Worm (Caenorhabditis elegans) whole organism, L3 larva: ENCODE data around the gene tag-276.

ENCODE experiments used
- ama-1 ChIP-seq: fragments of 150-350 bp; optimal IDR thresholded peaks from 2 replicates; lab custom pipeline; 2018
- ceh-16 ChIP-seq: sonication (generic microtip); optimal IDR thresholded peaks from 2 replicates; lab custom pipeline; 2017; ENCODE audit warnings: missing biosample characterization, missing genetic modification characterization
- ceh-82 ChIP-seq: fragments of 150-350 bp; optimal IDR thresholded peaks from 2 replicates; lab custom pipeline; 2014; ENCODE audit warnings: missing biosample characterization, missing genetic modification characterization
- egl-27 ChIP-seq: sonication (generic microtip); optimal IDR thresholded peaks from 4 replicates; lab custom pipeline; 2017; ENCODE audit warnings: missing biosample characterization, missing genetic modification reagents, missing genetic modification characterization
- egl-5 ChIP-seq: fragments of 150-350 bp; optimal IDR thresholded peaks from 2 replicates; lab custom pipeline; 2017; ENCODE audit warnings: missing biosample characterization, missing genetic modification reagents, missing genetic modification characterization, inconsistent platforms
- elt-3 ChIP-seq, 3 experiments: fragments of 150-350 bp in 1 of 3; sonication (generic microtip) in 2 of 3; optimal IDR thresholded peaks; 2 replicates in 2 of 3; 4 replicates in 1 of 3; lab custom pipeline; 2014 to 2017; ENCODE audit warnings: missing biosample characterization in 3 of 3, missing genetic modification characterization in 3 of 3
- jun-1 ChIP-seq: fragments of 150-350 bp; optimal IDR thresholded peaks from 2 replicates; lab custom pipeline; 2014; ENCODE audit warnings: missing biosample characterization, missing genetic modification reagents, missing genetic modification characterization
- nhr-23 ChIP-seq: fragments of 150-350 bp; optimal IDR thresholded peaks from 2 replicates; lab custom pipeline; 2014; ENCODE audit warnings: missing biosample characterization, missing genetic modification reagents, missing genetic modification characterization
- unc-62 ChIP-seq: fragments of 150-350 bp; sonication (generic microtip); optimal IDR thresholded peaks from 4 replicates; lab custom pipeline; 2014; ENCODE audit warnings: missing biosample characterization, missing genetic modification reagents, missing genetic modification characterization

DNA sequence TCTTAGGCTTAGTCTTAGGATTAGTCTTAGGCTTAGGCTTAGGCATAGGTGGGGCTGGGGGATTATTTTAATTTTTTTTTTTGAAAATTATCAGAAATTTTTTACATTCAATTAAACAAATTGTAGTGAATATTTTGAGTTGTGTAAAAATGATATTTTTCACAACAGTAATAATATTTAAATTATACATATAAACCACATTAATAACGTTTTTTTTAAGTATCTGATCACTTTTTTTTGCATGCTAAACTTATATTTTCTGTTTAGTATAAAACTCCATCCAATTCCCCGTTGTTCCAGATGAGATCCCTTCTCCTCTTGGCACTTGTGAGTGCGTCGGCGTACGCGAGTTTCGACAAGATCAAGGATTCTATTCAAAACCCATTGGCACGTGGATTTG lies 8.9 kb downstream of the tag-276 start, which contains the start of gene txdc-12.1:
- TF ChIP-seq ama-1 (no peak), elt-3 (tag; optimal IDR thresholded peaks at IDR 0.05; lab: Kevin White, UChicago) (no peak), nhr-23 (tag; lab: Kevin White, UChicago) (no peak), ceh-16 (tag; lab: Kevin White, UChicago) (no peak), unc-62 (GFP tag; lab: Kevin White, UChicago) (no peak), egl-5 (tag; lab: Kevin White, UChicago) (no peak), ceh-82 (tag; lab: Kevin White, UChicago) (no peak), egl-27 (tag; lab: Kevin White, UChicago) (no peak), jun-1 (tag; lab: Kevin White, UChicago) (no peak)
